Worm (Caenorhabditis elegans): ENCODE data around the gene ZK1240.11.

The ZK1240.11 gene

DNA sequence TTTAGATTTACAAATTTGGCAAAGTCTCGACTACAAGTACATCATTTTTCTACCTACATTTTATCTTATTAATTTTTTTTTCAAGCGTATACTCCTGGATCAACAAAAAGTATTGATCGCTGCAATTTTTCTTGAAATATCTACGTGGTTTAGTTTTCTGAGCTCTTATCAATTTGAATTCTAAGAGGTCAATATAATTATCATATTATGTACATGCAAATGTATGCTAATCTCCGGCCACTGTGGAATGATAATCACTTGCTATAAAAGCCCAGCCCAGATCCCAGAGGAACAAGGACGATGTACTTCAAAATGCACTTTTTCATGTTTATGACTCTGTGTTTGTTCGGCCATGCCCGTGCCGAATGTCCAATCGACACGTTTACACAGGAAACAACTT lies 31.7 kb downstream of the ZK1240.11 start, which contains the start of gene F43C11.1:
F43C11.1 (plus strand) TSS at position 301 of the 400 bp plus-strand sequence.
- TF ChIP-seq unc-62 (GFP tag; optimal IDR thresholded peaks at IDR 0.05): no peak

DNA sequence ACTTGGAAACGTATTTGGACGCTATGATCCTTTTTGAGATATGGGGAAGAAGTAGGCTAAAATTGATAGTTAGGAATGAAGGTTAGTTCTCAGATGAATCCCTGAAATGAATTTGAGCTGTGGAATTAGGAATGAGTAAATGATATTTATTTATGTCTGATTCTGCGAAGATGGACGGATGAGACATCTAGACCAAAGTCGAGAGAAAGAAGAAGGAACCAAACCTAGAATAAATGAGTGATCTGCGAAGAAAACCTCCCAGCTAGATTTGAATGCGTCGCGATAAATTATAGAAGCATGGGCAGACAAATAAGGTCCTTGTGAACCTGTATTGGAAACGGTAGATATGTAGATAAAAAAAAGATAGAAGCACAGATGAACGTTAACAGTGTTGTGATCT lies 34.9 kb downstream of the ZK1240.11 start, which contains the start of gene F43C11.16:
F43C11.16 (minus strand) TSS at position 101 of the 400 bp plus-strand sequence.
- TF ChIP-seq unc-62 (GFP tag; optimal IDR thresholded peaks at IDR 0.05): no peak

DNA sequence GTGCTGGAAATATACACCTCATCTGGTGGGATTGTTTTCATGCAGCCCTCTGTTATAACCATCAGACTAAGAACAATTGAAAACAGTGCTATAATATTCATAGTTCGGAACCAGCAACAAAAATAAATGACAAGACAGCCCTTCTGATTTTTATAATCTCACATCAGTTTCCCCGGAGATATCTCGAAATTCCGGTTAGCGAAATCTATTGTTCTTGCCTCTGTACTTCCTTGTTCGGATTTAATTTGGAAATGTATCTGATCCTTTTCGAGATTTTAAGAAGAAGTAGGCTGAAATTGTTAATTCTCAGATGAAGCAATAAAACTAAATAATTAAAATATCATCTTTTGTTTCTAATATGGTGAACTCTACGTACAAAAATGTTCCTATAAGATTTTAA lies 38.6 kb downstream of the ZK1240.11 start, which contains the start of gene F43C11.11:
F43C11.11 (minus strand) TSS at position 101 of the 400 bp plus-strand sequence.
- no peak for TF ChIP-seq unc-62 (GFP tag; optimal IDR thresholded peaks at IDR 0.05)

DNA sequence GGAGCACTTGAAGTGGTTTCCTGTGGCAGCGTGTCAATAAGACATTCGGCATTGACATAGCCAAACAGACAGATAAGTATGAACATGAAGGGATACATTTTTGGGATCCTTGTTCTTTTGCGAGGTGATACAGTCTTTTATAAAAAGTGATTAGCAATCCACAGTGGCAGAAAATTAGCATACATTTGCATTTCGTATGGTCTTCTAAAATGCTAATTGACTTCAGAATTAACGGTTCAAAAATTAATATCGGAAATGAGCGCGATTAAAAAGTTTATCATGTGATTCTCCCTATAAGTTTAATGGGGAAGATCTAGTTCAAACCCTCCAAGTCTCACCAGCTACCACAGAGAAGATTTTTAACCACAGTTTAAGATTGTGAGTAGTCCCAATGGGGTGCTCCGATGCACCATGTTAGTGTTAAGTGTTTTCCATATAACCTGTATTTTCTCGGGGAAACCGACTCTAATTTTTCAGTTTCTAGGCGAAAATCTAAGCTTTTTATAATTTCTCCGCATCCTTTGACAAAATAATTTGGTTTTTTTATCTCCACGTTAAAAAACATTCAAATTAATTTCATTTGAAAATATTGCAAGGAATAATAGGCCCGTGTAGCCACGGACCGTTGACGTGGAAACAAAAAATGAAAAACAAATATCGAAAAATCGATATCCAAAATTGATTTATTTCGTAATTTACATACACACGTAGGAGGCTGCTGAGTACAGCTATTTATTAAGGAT lies 41.7 kb downstream of the ZK1240.11 start, which contains the start of the genes F43C11.12 and F16G10.5:
F43C11.12 (minus strand) TSS at position 101 of the 743 bp plus-strand sequence.
F16G10.5 (plus strand) TSS at position 693 of the 743 bp plus-strand sequence.
- TF ChIP-seq unc-62 (GFP tag; optimal IDR thresholded peaks at IDR 0.05): no peak

DNA sequence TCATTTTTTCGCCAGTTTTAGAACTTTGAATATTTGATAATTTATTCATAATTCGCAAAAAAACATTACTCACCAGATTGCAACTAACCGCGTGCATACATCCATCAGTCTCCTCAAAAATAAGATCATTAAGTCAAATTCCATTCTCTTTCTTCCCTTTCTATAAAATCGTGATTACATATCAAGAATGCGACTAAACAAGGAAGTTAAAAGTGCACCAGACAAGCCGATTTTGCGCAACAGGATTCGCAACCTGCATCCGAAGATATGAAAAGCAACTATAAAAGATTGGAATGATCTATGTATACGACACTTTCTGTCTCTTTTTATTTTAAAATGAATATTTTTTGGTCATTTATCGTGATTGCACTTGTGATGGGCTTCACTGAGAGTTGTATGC lies 43.9 kb downstream of the ZK1240.11 start, which contains the start of gene hpo-25:
hpo-25 (plus strand) TSS at position 301 of the 400 bp plus-strand sequence.
- no peak for TF ChIP-seq unc-62 (GFP tag; optimal IDR thresholded peaks at IDR 0.05)

DNA sequence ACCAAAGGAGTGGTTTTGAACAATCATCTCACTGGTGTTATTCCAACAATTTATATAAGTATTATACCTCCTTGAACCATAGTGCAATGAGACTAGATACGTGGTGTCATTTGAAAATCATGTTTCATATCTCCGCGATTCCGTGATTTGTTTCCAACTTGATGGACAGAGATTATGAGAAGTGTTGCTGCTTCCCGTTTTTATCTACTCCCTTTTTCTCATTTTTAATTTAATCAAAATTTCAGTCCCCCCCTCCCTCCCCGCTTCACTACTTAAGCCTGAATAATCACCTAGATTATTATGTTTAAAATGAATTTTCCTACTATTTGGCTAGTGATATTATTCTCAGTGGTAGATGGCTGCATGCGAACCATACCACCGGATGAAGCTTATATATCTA lies 47.0 kb downstream of the ZK1240.11 start, which contains the start of gene F16G10.3:
F16G10.3 (plus strand) TSS at position 301 of the 400 bp plus-strand sequence.
- no peak for TF ChIP-seq unc-62 (GFP tag; optimal IDR thresholded peaks at IDR 0.05)

DNA sequence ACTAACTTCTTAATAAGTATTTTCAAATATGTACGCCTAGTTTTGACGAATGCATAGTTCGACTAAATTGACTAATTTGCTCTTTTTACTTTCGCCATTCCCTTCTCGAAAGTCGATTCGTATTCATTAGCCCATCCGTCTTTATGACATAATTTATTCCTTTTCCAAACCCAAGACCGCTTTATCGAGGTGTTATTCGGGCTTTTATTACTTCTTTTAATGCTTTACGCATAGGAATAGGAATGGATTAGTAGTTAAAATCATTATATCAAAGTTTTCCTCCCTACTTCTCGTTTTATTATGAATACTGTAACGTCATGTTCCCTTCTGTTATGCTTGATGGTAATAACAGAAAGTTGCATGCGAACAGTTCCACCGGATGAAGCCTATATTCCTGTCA lies 49.9 kb downstream of the ZK1240.11 start, which contains the start of gene F16G10.2:
F16G10.2 (plus strand) TSS at position 301 of the 400 bp plus-strand sequence.
- TF ChIP-seq unc-62 (GFP tag; optimal IDR thresholded peaks at IDR 0.05): no peak

Data from whole organism, dauer.